Fruit fly (Drosophila melanogaster): ENCODE data around the gene CG12506.

The CG12506 gene

DNA sequence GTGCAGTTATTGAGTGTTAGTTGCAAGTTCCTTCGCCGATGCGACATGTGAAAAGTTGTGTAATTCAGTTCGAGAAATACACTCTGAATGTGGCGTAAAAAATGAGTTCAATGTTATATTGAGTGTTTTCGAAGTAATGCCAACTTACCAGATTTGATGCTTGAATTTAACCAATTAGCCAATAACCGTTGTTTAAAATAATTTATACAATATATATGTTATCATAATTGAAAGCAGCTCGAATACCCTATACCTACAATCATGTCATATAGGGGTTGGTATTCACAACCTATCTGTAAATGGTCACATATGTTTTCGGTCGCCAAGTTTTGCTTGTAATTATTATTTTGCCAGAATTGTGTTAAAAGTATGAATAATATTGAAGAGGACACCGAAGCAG is 36.9 kb downstream of the CG12506 start, which contains the start of gene Nnf1b:
TSS of gene Nnf1b (plus strand) at position 301 of the 400 bp plus-strand sequence.
- TF ChIP-seq chinmo (GFP tag; IDR thresholded peaks at IDR 0.05; ENCODE audit: partially characterized antibody) (no peak), grn (GFP tag; optimal IDR thresholded peaks at IDR 0.05) (peak; percentile 28), dan (GFP tag; IDR thresholded peaks at IDR 0.05) (no peak), CG10267 (tag; optimal IDR thresholded peaks at IDR 0.05) (peak; percentile 4), CG14710 (tag; optimal IDR thresholded peaks at IDR 0.05) (peak; percentile 9), Med (GFP tag) (peak; percentile 35), H2.0 (GFP tag; IDR thresholded peaks at IDR 0.05) (no peak), CG1603 (tag; optimal IDR thresholded peaks at IDR 0.05) (peak; percentile 7), pzg (GFP tag; optimal IDR thresholded peaks at IDR 0.05) (peak; percentile 19), vvl (GFP tag; IDR thresholded peaks at IDR 0.05) (peak; percentile 38; the same call in 1 of the 2 replicates), gfzf (GFP tag; optimal IDR thresholded peaks at IDR 0.05) (peak; percentile 49), stwl (tag; optimal IDR thresholded peaks at IDR 0.05) (peak; percentile 35), Dp (GFP tag; optimal IDR thresholded peaks at IDR 0.05) (peak; percentile 22), Hmx (GFP tag; optimal IDR thresholded peaks at IDR 0.05) (no peak), wek (GFP tag; optimal IDR thresholded peaks at IDR 0.05) (peak; percentile 86), Hr51 (GFP tag; optimal IDR thresholded peaks at IDR 0.05) (no peak)

DNA sequence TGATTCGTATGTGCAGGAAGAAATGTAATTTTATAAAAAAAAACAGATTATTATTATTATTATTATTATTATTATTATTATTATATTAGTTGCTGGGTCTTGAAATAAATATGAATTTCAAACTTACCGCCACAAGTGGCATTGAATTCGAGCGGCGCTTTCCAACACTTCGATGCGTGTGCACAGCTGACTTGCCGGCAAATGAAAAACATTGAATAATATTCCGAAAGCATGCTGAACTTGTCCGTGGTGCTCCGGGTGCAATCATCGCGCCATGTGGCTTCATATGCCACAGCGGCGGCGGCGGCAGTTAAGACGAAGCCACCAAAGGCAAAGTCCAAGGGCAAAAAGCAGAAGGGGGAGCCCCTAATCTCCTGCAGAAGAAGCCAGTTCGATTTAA is 38.1 kb downstream of the CG12506 start, which contains the start of gene Dbp21E2:
TSS of gene Dbp21E2 (plus strand) at position 180 of the 400 bp plus-strand sequence.
- TF ChIP-seq CG2199 (GFP tag; IDR thresholded peaks at IDR 0.05): no peak
- no peak for TF ChIP-seq Mrtf (GFP tag; IDR thresholded peaks at IDR 0.05)
- TF ChIP-seq CG15696 (tag; optimal IDR thresholded peaks at IDR 0.05): no peak
- peak; percentile 11 for TF ChIP-seq CG15514 (GFP tag; optimal IDR thresholded peaks at IDR 0.05)
- TF ChIP-seq MBD-R2 (GFP tag; IDR thresholded peaks at IDR 0.05): peak; percentile 74
- no peak for TF ChIP-seq chn (GFP tag; optimal IDR thresholded peaks at IDR 0.05)
- no peak for TF ChIP-seq tll (GFP tag; optimal IDR thresholded peaks at IDR 0.05)
- TF ChIP-seq Opbp (GFP tag; IDR thresholded peaks at IDR 0.05; ENCODE audit: partially characterized antibody): no peak
- TF ChIP-seq crp (GFP tag; optimal IDR thresholded peaks at IDR 0.05): peak in 1 of 2 experiments; percentile 84
- TF ChIP-seq CG12104 (GFP tag; optimal IDR thresholded peaks at IDR 0.05): no peak
- TF ChIP-seq pnt (GFP tag; optimal IDR thresholded peaks at IDR 0.05): no peak
- peak; percentile 38 for TF ChIP-seq MESR4 (GFP tag; optimal IDR thresholded peaks at IDR 0.05)
- no peak for TF ChIP-seq Stat92E (GFP tag; optimal IDR thresholded peaks at IDR 0.05)
- TF ChIP-seq CG3407 (GFP tag; optimal IDR thresholded peaks at IDR 0.05): no peak
- peak; percentile 1 for TF ChIP-seq CG2120 (GFP tag; optimal IDR thresholded peaks at IDR 0.05)
- peak; percentile 18; the same call in 1 of the 4 replicates for TF ChIP-seq Dll (GFP tag; IDR thresholded peaks at IDR 0.05; ENCODE audit: partially characterized antibody)
- no peak for TF ChIP-seq fd102C (GFP tag; optimal IDR thresholded peaks at IDR 0.05)
- peak; percentile 83 for TF ChIP-seq CG10267 (tag; optimal IDR thresholded peaks at IDR 0.05)
- TF ChIP-seq chinmo (GFP tag; IDR thresholded peaks at IDR 0.05; ENCODE audit: partially characterized antibody): 0 out of 4 replicates have a peak, but pooled peaks have one; percentile 6
- TF ChIP-seq Pdp1 (GFP tag; optimal IDR thresholded peaks at IDR 0.05): peak in 1 of 2 experiments; percentile 87
- TF ChIP-seq cwo (GFP tag; optimal IDR thresholded peaks at IDR 0.05): no peak
- TF ChIP-seq jigr1 (GFP tag; IDR thresholded peaks at IDR 0.05): no peak
- TF ChIP-seq B-H1 (GFP tag; IDR thresholded peaks at IDR 0.05): no peak
- 0 out of 2 replicates have a peak, but pooled peaks have one; percentile 17 for TF ChIP-seq unc-4 (GFP tag; IDR thresholded peaks at IDR 0.05; ENCODE audit: partially characterized antibody)
- no peak for TF ChIP-seq Bteb2 (GFP tag; optimal IDR thresholded peaks at IDR 0.05)
- peak; percentile 24 for TF ChIP-seq pzg (GFP tag; optimal IDR thresholded peaks at IDR 0.05)
- peak; percentile 93 for TF ChIP-seq E2f2 (GFP tag; IDR thresholded peaks at IDR 0.05)
- peak; percentile 84 for TF ChIP-seq Dp (GFP tag; optimal IDR thresholded peaks at IDR 0.05)
- TF ChIP-seq hkb (optimal IDR thresholded peaks at IDR 0.05): no peak
- TF ChIP-seq hkb (GFP tag; IDR thresholded peaks at IDR 0.05): no peak
- no peak for TF ChIP-seq lola (GFP tag; optimal IDR thresholded peaks at IDR 0.05)
- TF ChIP-seq ci (GFP tag; IDR thresholded peaks at IDR 0.05): peak; percentile 13; the same call in 1 of the 3 replicates
- TF ChIP-seq CG34422 (GFP tag; IDR thresholded peaks at IDR 0.05): peak; percentile 34; the same call in 1 of the 3 replicates
